Worm (Caenorhabditis elegans) whole organism, L3 larva: ENCODE data around the gene T04B2.7.

Experiments
- aly-2 ChIP-seq: fragments of 150-350 bp; optimal IDR thresholded peaks from 2 replicates; lab custom pipeline; 2014; ENCODE audit warnings: missing biosample characterization, missing genetic modification characterization
- ceh-82 ChIP-seq: fragments of 150-350 bp; optimal IDR thresholded peaks from 2 replicates; lab custom pipeline; 2014; ENCODE audit warnings: missing biosample characterization, missing genetic modification characterization
- fkh-10 ChIP-seq: sonication (generic microtip); optimal IDR thresholded peaks from 2 replicates; lab custom pipeline; 2017; ENCODE audit warnings: missing biosample characterization, missing genetic modification reagents, missing genetic modification characterization
- fos-1 ChIP-seq: fragments of 150-350 bp; optimal IDR thresholded peaks from 2 replicates; lab custom pipeline; 2014; ENCODE audit warnings: missing biosample characterization, missing genetic modification characterization
- jun-1 ChIP-seq: fragments of 150-350 bp; optimal IDR thresholded peaks from 2 replicates; lab custom pipeline; 2014; ENCODE audit warnings: missing biosample characterization, missing genetic modification reagents, missing genetic modification characterization
- nhr-77 ChIP-seq: fragments of 150-350 bp; optimal IDR thresholded peaks from 2 replicates; lab custom pipeline; 2014; ENCODE audit warnings: missing biosample characterization, missing genetic modification characterization
- skn-1 ChIP-seq: fragments of 150-350 bp; optimal IDR thresholded peaks from 2 replicates; lab custom pipeline; 2014; ENCODE audit warnings: missing biosample characterization, missing genetic modification characterization
- unc-39 ChIP-seq: sonication (generic microtip); optimal IDR thresholded peaks from 4 replicates; lab custom pipeline; 2017; ENCODE audit warnings: missing biosample characterization, missing genetic modification characterization
- unc-62 ChIP-seq: fragments of 150-350 bp; sonication (generic microtip); optimal IDR thresholded peaks from 4 replicates; lab custom pipeline; 2014; ENCODE audit warnings: missing biosample characterization, missing genetic modification reagents, missing genetic modification characterization
- zag-1 ChIP-seq: fragments of 150-350 bp; optimal IDR thresholded peaks from 2 replicates; lab custom pipeline; 2014; ENCODE audit warnings: missing biosample characterization, missing genetic modification characterization
- ztf-4 ChIP-seq: fragments of 150-350 bp; optimal IDR thresholded peaks from 2 replicates; lab custom pipeline; 2014; ENCODE audit warnings: missing biosample characterization, missing genetic modification characterization

- TF ChIP-seq aly-2 (tag; lab: Kevin White, UChicago) (no peak), nhr-77 (tag; lab: Kevin White, UChicago) (no peak), ceh-82 (tag; lab: Kevin White, UChicago) (no peak), zag-1 (no peak), unc-39 (tag; lab: Kevin White, UChicago) (no peak), skn-1 (tag; lab: Kevin White, UChicago) (no peak), fos-1 (tag; lab: Kevin White, UChicago) (no peak), jun-1 (tag; lab: Kevin White, UChicago) (no peak), unc-62 (GFP tag; lab: Kevin White, UChicago) (no peak), ztf-4 (no peak), fkh-10 (no peak)
Measured at ce11 chrIV:10053550-10053949, 2.5 kb downstream of the T04B2.7 start, which contains the start of gene srv-12.
